Worm (Caenorhabditis elegans): Measurements from ENCODE around the gene ret-1.

DNA sequence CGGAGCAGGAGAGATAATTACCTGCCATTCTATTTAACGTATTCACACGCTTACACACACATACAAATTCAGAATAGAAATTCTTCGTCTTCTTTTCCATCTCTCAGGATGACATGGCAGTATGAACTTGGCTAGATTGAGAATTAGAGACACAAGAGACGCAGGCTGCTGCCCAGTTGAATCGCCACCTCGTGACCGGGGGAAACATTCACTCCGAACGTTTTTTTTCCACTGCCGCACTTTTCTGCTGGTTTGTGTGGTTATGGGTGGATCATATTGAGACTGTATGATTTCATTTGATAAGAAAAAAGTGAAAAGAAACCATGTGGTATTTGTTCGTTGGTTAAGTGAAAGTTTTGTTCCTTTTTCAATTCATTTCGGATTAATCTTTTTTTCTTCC is 2.4 kb upstream of the ret-1 start:
- no peak for TF ChIP-seq dao-5 (tag; optimal IDR thresholded peaks at IDR 0.05)
- no peak for TF ChIP-seq him-1 (tag; optimal IDR thresholded peaks at IDR 0.05)
